Fruit fly (Drosophila melanogaster): ENCODE measurements around the gene hry.

Gene hry

DNA sequence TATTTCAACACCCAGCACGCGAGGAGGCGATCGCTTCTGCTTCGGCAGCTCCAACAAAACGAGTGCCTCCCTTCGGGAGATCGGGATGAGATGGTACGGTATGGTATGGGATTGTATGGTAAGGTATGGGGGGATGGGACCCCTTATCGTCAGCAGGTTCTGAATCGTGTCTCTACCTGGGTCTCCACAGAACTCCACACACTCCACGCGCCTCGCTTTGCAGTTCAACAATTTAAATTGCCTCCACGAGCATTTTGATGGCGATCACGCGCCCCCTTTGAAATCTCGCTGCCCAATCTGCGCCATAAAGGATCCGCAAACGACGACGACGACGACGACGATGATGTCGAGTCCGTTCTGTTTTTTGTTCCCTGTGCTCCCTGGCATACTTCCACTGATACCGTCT is 23.0 kb upstream of the hry start:
- no peak for TF ChIP-seq ttk (optimal IDR thresholded peaks at IDR 0.05)
- TF ChIP-seq Myc (optimal IDR thresholded peaks at IDR 0.05): no peak
- no peak for TF ChIP-seq psq (optimal IDR thresholded peaks at IDR 0.05)
- TF ChIP-seq insv (optimal IDR thresholded peaks at IDR 0.05): no peak
- no peak for TF ChIP-seq h (optimal IDR thresholded peaks at IDR 0.05)
- TF ChIP-seq Sin3A (optimal IDR thresholded peaks at IDR 0.05): no peak

dm6 chr3L:8653572-8653971 is 22.0 kb upstream of the hry start:
- no peak for TF ChIP-seq psq (optimal IDR thresholded peaks at IDR 0.05)
- no peak for TF ChIP-seq h (optimal IDR thresholded peaks at IDR 0.05)
- TF ChIP-seq insv (optimal IDR thresholded peaks at IDR 0.05): no peak
- no peak for TF ChIP-seq Sin3A (optimal IDR thresholded peaks at IDR 0.05)

DNA sequence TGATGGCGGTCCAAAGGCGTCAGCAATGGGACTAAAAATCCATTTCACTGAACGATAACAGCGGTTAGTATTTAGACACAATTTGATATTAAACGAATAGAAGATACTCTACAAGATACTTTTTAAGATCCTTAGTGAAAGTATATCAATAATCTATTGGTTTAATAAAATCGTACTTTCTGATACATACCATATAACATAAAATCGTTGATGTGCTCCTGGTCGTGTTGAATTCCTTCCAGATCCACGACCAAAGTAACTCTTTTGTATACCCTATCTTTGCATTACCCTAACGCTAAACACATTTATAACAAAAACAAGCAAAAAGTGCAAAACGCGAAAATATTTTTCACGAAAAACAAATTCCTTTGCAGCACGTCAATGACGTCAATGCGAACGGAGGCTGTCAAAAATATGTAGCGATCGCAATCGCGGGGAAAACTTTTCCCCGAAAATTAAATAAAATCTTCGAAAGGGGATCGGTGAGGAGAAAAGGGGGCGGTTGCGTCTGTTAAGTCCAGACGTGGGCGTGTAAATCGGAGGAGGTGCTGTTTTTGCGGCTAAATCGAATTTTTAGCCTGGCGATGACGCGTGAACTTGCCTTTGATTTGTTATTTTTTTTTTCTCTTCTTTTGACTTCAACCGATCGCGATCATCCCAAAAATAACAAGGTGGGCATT is 20.2 kb upstream of the hry start:
- TF ChIP-seq ttk (optimal IDR thresholded peaks at IDR 0.05): no peak
- no peak for TF ChIP-seq psq (optimal IDR thresholded peaks at IDR 0.05)
- no peak for TF ChIP-seq insv (optimal IDR thresholded peaks at IDR 0.05)
- no peak for TF ChIP-seq Myc (optimal IDR thresholded peaks at IDR 0.05)
- no peak for TF ChIP-seq Sin3A (optimal IDR thresholded peaks at IDR 0.05)
- TF ChIP-seq h (optimal IDR thresholded peaks at IDR 0.05): no peak

dm6 chr3L:8656725-8657428 is 18.7 kb upstream of the hry start:
- TF ChIP-seq Myc (optimal IDR thresholded peaks at IDR 0.05) (no peak), h (optimal IDR thresholded peaks at IDR 0.05) (no peak), insv (optimal IDR thresholded peaks at IDR 0.05) (no peak)

DNA sequence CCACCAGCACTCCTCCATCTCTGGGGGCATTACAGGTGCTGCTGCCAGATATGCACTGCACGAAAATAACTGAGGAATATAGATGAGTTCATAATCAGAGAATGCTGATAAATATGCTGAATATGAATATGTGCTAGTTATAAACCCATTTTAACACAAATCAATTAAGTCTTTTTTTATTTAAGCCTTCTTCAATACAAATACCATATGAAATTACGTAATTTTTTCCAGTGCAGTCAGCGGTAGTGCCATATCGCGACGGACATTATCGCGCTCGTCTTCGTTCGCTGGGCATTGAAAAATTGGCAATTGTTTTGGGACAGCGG is 18.2 kb upstream of the hry start:
- TF ChIP-seq ttk (optimal IDR thresholded peaks at IDR 0.05) (no peak), Myc (optimal IDR thresholded peaks at IDR 0.05) (no peak), psq (optimal IDR thresholded peaks at IDR 0.05) (no peak), h (optimal IDR thresholded peaks at IDR 0.05) (no peak)

DNA sequence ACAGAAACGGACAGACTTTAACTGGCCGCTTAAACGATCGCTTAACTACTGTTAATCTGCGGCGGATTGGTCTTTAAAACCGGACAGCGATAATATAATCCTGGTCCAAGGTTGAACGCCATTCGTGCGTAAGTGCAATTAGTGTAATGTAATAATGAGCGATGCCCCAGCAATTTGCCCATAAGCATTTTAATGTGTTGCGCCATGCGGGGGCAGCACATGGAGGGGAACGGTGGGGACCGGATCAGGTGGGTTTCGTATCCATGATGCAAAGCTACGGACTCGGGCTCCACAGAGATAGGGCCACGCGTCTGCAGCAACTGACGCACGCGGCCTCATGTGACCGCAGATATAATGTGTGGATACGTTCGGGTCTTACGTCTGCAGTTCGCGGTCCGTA is 17.8 kb upstream of the hry start:
- TF ChIP-seq Myc (optimal IDR thresholded peaks at IDR 0.05) (no peak), psq (optimal IDR thresholded peaks at IDR 0.05) (no peak), Sin3A (optimal IDR thresholded peaks at IDR 0.05) (no peak), insv (optimal IDR thresholded peaks at IDR 0.05) (no peak), ttk (optimal IDR thresholded peaks at IDR 0.05) (no peak), h (optimal IDR thresholded peaks at IDR 0.05) (no peak)

- no peak for TF ChIP-seq insv (optimal IDR thresholded peaks at IDR 0.05)
- no peak for TF ChIP-seq h (optimal IDR thresholded peaks at IDR 0.05)
- no peak for TF ChIP-seq Myc (optimal IDR thresholded peaks at IDR 0.05)
- no peak for TF ChIP-seq psq (optimal IDR thresholded peaks at IDR 0.05)
- no peak for TF ChIP-seq ttk (optimal IDR thresholded peaks at IDR 0.05)
- no peak for TF ChIP-seq Sin3A (optimal IDR thresholded peaks at IDR 0.05)
Measured at dm6 chr3L:8659601-8660000, 16.0 kb upstream of the hry start.

- no peak for TF ChIP-seq Sin3A (optimal IDR thresholded peaks at IDR 0.05)
- TF ChIP-seq h (optimal IDR thresholded peaks at IDR 0.05): no peak
- TF ChIP-seq psq (optimal IDR thresholded peaks at IDR 0.05): no peak
Measured at dm6 chr3L:8660800-8661199, 14.8 kb upstream of the hry start.

- TF ChIP-seq ttk (optimal IDR thresholded peaks at IDR 0.05) (no peak), Sin3A (optimal IDR thresholded peaks at IDR 0.05) (no peak)
Measured at dm6 chr3L:8661793-8662669, 13.5 kb upstream of the hry start.

DNA sequence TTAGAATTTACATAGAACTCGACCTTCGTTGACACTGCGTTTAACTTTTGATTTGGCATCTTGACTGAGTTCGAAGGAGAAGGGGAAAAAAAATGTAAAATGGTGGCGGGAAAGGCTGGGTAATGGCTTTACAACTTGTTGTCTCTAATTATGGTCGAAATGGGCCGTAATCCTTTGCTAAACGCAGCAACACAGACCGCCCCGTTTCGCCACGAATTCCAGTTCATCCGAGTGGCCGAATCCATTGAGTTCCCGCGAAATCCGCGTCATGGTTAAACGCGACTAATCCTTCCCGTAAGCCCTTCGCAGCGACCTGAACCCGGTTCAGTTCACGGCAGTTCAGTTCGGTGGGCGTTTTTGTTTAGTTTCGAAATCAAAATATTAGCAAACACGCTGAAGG is 9.5 kb upstream of the hry start:
- no peak for TF ChIP-seq Myc (optimal IDR thresholded peaks at IDR 0.05)

DNA sequence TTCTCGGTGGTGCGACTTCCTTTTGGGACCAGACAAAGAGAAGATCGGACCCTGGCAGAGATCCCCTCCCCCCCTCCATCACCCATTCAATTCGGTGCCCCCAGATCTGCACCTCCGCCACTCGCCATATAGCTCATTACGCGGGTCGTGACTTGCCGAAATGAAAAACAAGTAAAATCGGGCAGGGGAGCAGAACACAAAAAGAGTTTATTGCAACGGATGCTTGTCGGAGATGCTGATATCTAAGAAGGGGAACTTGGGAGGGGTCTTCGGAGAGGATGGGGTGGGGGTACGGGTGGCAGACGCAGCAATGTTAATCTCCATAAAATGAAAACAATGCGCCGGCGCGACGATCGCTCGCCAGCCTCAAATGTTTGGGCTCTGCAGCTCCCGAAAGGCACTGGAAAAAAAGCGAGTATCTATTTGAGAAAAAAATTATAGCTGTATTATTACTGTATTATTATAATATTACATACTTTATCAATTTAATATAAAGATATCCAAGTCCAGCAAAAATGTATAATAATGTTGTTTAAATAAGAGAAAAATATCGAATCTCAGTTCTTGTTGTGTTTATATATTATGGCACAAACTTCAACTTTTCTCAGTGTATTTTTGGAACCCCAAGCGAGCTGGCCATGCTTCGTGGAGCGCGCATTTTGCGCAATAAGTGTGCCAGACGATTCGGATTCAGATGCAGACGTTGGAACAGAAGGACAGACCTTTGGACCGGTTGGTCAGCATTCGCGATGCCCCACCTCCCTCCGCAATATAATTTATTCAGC is 7.6 kb upstream of the hry start:
- no peak for TF ChIP-seq insv (optimal IDR thresholded peaks at IDR 0.05)

DNA sequence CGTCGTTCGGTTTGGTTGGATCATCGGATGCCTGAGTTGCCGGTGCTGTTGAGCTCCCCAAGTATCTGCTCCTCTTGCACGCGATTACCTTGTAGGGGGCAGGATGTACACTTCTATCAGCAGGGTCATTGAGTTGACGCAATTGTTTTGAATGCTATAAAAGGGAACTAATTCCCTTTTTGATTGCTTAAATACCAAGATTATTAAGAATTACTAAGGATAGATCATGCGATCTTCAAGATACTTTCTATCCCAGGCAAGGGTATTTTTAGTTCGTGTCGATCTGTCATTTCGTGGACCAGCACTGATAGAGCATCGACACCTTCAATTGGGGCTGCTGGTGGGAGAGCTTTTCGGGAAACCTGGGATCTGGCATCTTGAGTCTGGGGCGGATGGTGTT is 6.5 kb upstream of the hry start:
- TF ChIP-seq insv (optimal IDR thresholded peaks at IDR 0.05) (no peak), h (optimal IDR thresholded peaks at IDR 0.05) (no peak), Sin3A (optimal IDR thresholded peaks at IDR 0.05) (no peak), psq (optimal IDR thresholded peaks at IDR 0.05) (no peak), Myc (optimal IDR thresholded peaks at IDR 0.05) (no peak), ttk (optimal IDR thresholded peaks at IDR 0.05) (no peak)
